Worm (Caenorhabditis elegans): ENCODE measurements around the gene ZK1240.6.

- TF ChIP-seq elt-1 (tag; optimal IDR thresholded peaks at IDR 0.05; ENCODE audit: borderline replicate concordance, insufficient read depth) (no peak), nhr-28 (tag; optimal IDR thresholded peaks at IDR 0.05) (no peak), cnd-1 (tag; optimal IDR thresholded peaks at IDR 0.05) (no peak), lsy-2 (tag; optimal IDR thresholded peaks at IDR 0.05) (no peak)
These were observed 6.3 kb upstream of the ZK1240.6 start, which contains the start of the genes ZK1240.8 and ZK1240.1 for ce11 chrII:2328963-2329442.
